Worm (Caenorhabditis elegans) whole organism, L2 larva: ENCODE measurements around the gene fbxc-54.

Source experiments
- R02D3.7 ChIP-seq: fragments of 150-350 bp; optimal IDR thresholded peaks from 2 replicates; lab custom pipeline; 2014; ENCODE audit warnings: missing biosample characterization, missing genetic modification characterization
- ama-1 ChIP-seq: fragments of 150-350 bp; optimal IDR thresholded peaks from 2 replicates; lab custom pipeline; 2018; ENCODE audit warnings: inconsistent platforms
- blmp-1 ChIP-seq: sonication (generic microtip); optimal IDR thresholded peaks from 2 replicates; lab custom pipeline; 2017; ENCODE audit warnings: missing genetic modification characterization, mild to moderate bottlenecking, missing compliant biosample characterization, antibody characterized with exemption, moderate library complexity; ENCODE audit not compliant: insufficient read depth
- ceh-82 ChIP-seq: fragments of 150-350 bp; optimal IDR thresholded peaks from 2 replicates; lab custom pipeline; 2014; ENCODE audit warnings: missing biosample characterization, missing genetic modification characterization
- lin-39 ChIP-seq: fragments of 150-350 bp; optimal IDR thresholded peaks from 2 replicates; lab custom pipeline; 2014; ENCODE audit warnings: missing biosample characterization, missing genetic modification reagents, missing genetic modification characterization
- lsy-2 ChIP-seq, 2 experiments: fragments of 150-350 bp in 1 of 2; sonication (generic microtip) in 1 of 2; optimal IDR thresholded peaks; 2 replicates each; lab custom pipeline; 2014 to 2017; ENCODE audit warnings: missing biosample characterization in 2 of 2, missing genetic modification characterization in 2 of 2
- nhr-11 ChIP-seq: fragments of 150-350 bp; optimal IDR thresholded peaks from 2 replicates; lab custom pipeline; 2014; ENCODE audit warnings: missing biosample characterization, missing genetic modification characterization
- nhr-237 ChIP-seq: fragments of 150-350 bp; optimal IDR thresholded peaks from 2 replicates; lab custom pipeline; 2014; ENCODE audit warnings: missing biosample characterization, missing genetic modification characterization
- nhr-6 ChIP-seq: fragments of 150-350 bp; optimal IDR thresholded peaks from 2 replicates; lab custom pipeline; 2014; ENCODE audit warnings: missing biosample characterization, missing genetic modification characterization
- nhr-77 ChIP-seq: fragments of 150-350 bp; optimal IDR thresholded peaks from 2 replicates; lab custom pipeline; 2014; ENCODE audit warnings: missing biosample characterization, missing genetic modification characterization
- unc-39 ChIP-seq: fragments of 150-350 bp; optimal IDR thresholded peaks from 2 replicates; lab custom pipeline; 2014; ENCODE audit warnings: missing biosample characterization, missing genetic modification characterization
- unc-62 ChIP-seq: fragments of 150-350 bp; optimal IDR thresholded peaks from 2 replicates; lab custom pipeline; 2014; ENCODE audit warnings: missing biosample characterization, missing genetic modification reagents, missing genetic modification characterization
- ztf-1 ChIP-seq: fragments of 200-800 bp; sonication (Bioruptor generic); conservative IDR thresholded peaks from 2 replicates; pipeline ENCODE4 v1.3.6; 2022; ENCODE audit warnings: missing genetic modification characterization, missing compliant biosample characterization

ce11 chrII:67663-68062 is 36.1 kb downstream of the fbxc-54 start:
- no peak for TF ChIP-seq nhr-77 (tag; lab: Kevin White, UChicago)
- no peak for TF ChIP-seq ama-1 (lab: Kevin White, UChicago)
- no peak for TF ChIP-seq nhr-6
- no peak for TF ChIP-seq R02D3.7 (tag; lab: Kevin White, UChicago)
- TF ChIP-seq ceh-82 (tag; lab: Kevin White, UChicago) = no peak
- no peak for TF ChIP-seq blmp-1 (tag; lab: Kevin White, UChicago)
- no peak for TF ChIP-seq ztf-1 (GFP tag; lab: Robert Waterston, UW)
- no peak for TF ChIP-seq nhr-237 (tag; lab: Kevin White, UChicago)
- no peak for TF ChIP-seq lin-39 (tag; lab: Kevin White, UChicago)
- TF ChIP-seq nhr-11 (tag; lab: Kevin White, UChicago) = no peak
- TF ChIP-seq unc-62 (GFP tag; lab: Kevin White, UChicago) = no peak
- no peak for TF ChIP-seq lsy-2 (tag; optimal IDR thresholded peaks at IDR 0.05; lab: Kevin White, UChicago)
- no peak for TF ChIP-seq unc-39 (tag; lab: Kevin White, UChicago)
